Worm (Caenorhabditis elegans) whole organism, young adult: ENCODE data around the gene F42F12.4.

ENCODE experiments used
- B0035.1 ChIP-seq: sonication (generic microtip); optimal IDR thresholded peaks from 2 replicates; lab custom pipeline; 2016; ENCODE audit warnings: missing genetic modification characterization, mild to moderate bottlenecking, missing compliant biosample characterization, missing genotype, missing genetic modification reagents
- B0261.1 ChIP-seq: sonication (generic microtip); optimal IDR thresholded peaks from 2 replicates; lab custom pipeline; 2016; ENCODE audit warnings: mild to moderate bottlenecking, missing genetic modification characterization, moderate library complexity, missing compliant biosample characterization
- C06A6.2 ChIP-seq: fragments of 200-800 bp; sonication (Bioruptor generic); conservative IDR thresholded peaks from 2 replicates; pipeline ENCODE4 v1.3.6; 2022; ENCODE audit warnings: missing genetic modification characterization, missing compliant biosample characterization
- F22D6.2 ChIP-seq: sonication (generic microtip); optimal IDR thresholded peaks from 2 replicates; lab custom pipeline; 2016; ENCODE audit warnings: mild to moderate bottlenecking, missing genetic modification characterization, missing compliant biosample characterization
- F23B12.7 ChIP-seq: sonication (generic microtip); optimal IDR thresholded peaks from 2 replicates; lab custom pipeline; 2017; ENCODE audit warnings: missing genetic modification characterization, mild to moderate bottlenecking, missing compliant biosample characterization, antibody characterized with exemption, moderate library complexity; ENCODE audit not compliant: insufficient read depth
- F52B5.7 ChIP-seq: sonication (generic microtip); optimal IDR thresholded peaks from 2 replicates; lab custom pipeline; 2016; ENCODE audit warnings: mild to moderate bottlenecking, missing genetic modification characterization, missing compliant biosample characterization
- F57C9.4 ChIP-seq: sonication (generic microtip); optimal IDR thresholded peaks from 2 replicates; lab custom pipeline; 2017; ENCODE audit warnings: mild to moderate bottlenecking, missing genetic modification characterization, missing compliant biosample characterization
- T07F8.4 ChIP-seq: sonication (generic microtip); optimal IDR thresholded peaks from 2 replicates; lab custom pipeline; 2016; ENCODE audit warnings: mild to moderate bottlenecking, missing genetic modification characterization, moderate library complexity, missing compliant biosample characterization
- Y53G8AR.9 ChIP-seq: fragments of 200-800 bp; sonication (Bioruptor generic); conservative IDR thresholded peaks from 2 replicates; pipeline ENCODE4 v1.3.6; 2022; ENCODE audit warnings: missing genetic modification reagents, missing genetic modification characterization, missing compliant biosample characterization
- Y67H2A.10 ChIP-seq: fragments of 200-800 bp; sonication (Bioruptor generic); conservative IDR thresholded peaks from 2 replicates; pipeline ENCODE4 v1.3.6; 2022; ENCODE audit warnings: missing genetic modification reagents, missing genetic modification characterization, missing compliant biosample characterization
- Y95B8A.8 ChIP-seq: fragments of 200-800 bp; sonication (Bioruptor generic); IDR thresholded peaks from 2 replicates; pipeline ENCODE4 v1.3.6; 2022; ENCODE audit warnings: missing genetic modification reagents, missing genetic modification characterization, missing compliant biosample characterization
- akir-1 ChIP-seq: fragments of 200-800 bp; sonication (Bioruptor generic); optimal IDR thresholded peaks from 2 replicates; lab custom pipeline; 2018; ENCODE audit warnings: mild to moderate bottlenecking, missing genetic modification characterization, moderate library complexity, missing compliant biosample characterization
- aptf-3 ChIP-seq: fragments of 200-800 bp; sonication (Bioruptor generic); IDR thresholded peaks from 2 replicates; pipeline ENCODE4 v1.3.6; 2022; ENCODE audit warnings: missing genetic modification characterization, missing compliant biosample characterization
- atf-7 ChIP-seq: sonication (generic microtip); optimal IDR thresholded peaks from 2 replicates; lab custom pipeline; 2017; ENCODE audit warnings: mild to moderate bottlenecking, missing genetic modification characterization, missing compliant biosample characterization
- athp-1 ChIP-seq: sonication (generic microtip); optimal IDR thresholded peaks from 2 replicates; lab custom pipeline; 2017; ENCODE audit warnings: mild to moderate bottlenecking, missing genetic modification characterization, missing compliant biosample characterization
- ccch-3 ChIP-seq: fragments of 200-800 bp; sonication (Bioruptor generic); optimal IDR thresholded peaks from 2 replicates; lab custom pipeline; 2018; ENCODE audit warnings: mild to moderate bottlenecking, missing genetic modification characterization, missing compliant biosample characterization
- cebp-2 ChIP-seq: fragments of 200-800 bp; sonication (Bioruptor generic); IDR thresholded peaks from 2 replicates; pipeline ENCODE4 v1.3.6; 2022; ENCODE audit warnings: missing genetic modification characterization, missing compliant biosample characterization
- ceh-27 ChIP-seq: fragments of 200-800 bp; sonication (Bioruptor generic); optimal IDR thresholded peaks from 2 replicates; lab custom pipeline; 2018; ENCODE audit warnings: mild to moderate bottlenecking, missing genetic modification characterization, moderate library complexity, missing compliant biosample characterization
- ceh-40 ChIP-seq: fragments of 200-800 bp; sonication (Bioruptor generic); IDR thresholded peaks from 2 replicates; pipeline ENCODE4 v1.3.6; 2022; ENCODE audit warnings: missing genetic modification characterization, missing compliant biosample characterization
- chd-7 ChIP-seq: sonication (generic microtip); optimal IDR thresholded peaks from 2 replicates; lab custom pipeline; 2016; ENCODE audit warnings: mild to moderate bottlenecking, missing genetic modification characterization, moderate library complexity, missing compliant biosample characterization
- die-1 ChIP-seq: sonication (generic microtip); optimal IDR thresholded peaks from 2 replicates; lab custom pipeline; 2016; ENCODE audit warnings: missing genotype, mild to moderate bottlenecking, missing genetic modification characterization, missing compliant biosample characterization
- dox-1 ChIP-seq: fragments of 200-800 bp; sonication (Bioruptor generic); IDR thresholded peaks from 2 replicates; pipeline ENCODE4 v1.3.6; 2022; ENCODE audit warnings: missing genetic modification reagents, missing genetic modification characterization, missing compliant biosample characterization
- egl-44 ChIP-seq: fragments of 200-800 bp; sonication (Bioruptor generic); IDR thresholded peaks from 2 replicates; pipeline ENCODE4 v1.3.6; 2022; ENCODE audit warnings: missing genetic modification reagents, missing genetic modification characterization, missing compliant biosample characterization
- egrh-3 ChIP-seq: fragments of 200-800 bp; sonication (Bioruptor generic); IDR thresholded peaks from 2 replicates; pipeline ENCODE4 v1.3.6; 2022; ENCODE audit warnings: missing genetic modification reagents, missing genetic modification characterization, missing compliant biosample characterization
- ekl-4 ChIP-seq: fragments of 200-800 bp; sonication (Bioruptor generic); IDR thresholded peaks from 2 replicates; pipeline ENCODE4 v1.3.6; 2022; ENCODE audit warnings: missing genetic modification reagents, missing genetic modification characterization, missing compliant biosample characterization
- hrde-1 ChIP-seq: sonication (generic microtip); optimal IDR thresholded peaks from 2 replicates; lab custom pipeline; 2016; ENCODE audit warnings: missing genetic modification characterization, mild to moderate bottlenecking, missing compliant biosample characterization, moderate library complexity, missing genotype, missing genetic modification reagents, borderline replicate concordance
- hsf-1 ChIP-seq: fragments of 200-800 bp; sonication (Bioruptor generic); IDR thresholded peaks from 2 replicates; pipeline ENCODE4 v1.3.6; 2022; ENCODE audit warnings: missing genetic modification reagents, missing genetic modification characterization, missing compliant biosample characterization
- lin-35 ChIP-seq, 3 experiments: fragments of 150-350 bp in 2 of 3; sonication (generic microtip) in 1 of 3; optimal IDR thresholded peaks; 2 replicates each; lab custom pipeline; 2014 to 2018; ENCODE audit warnings: missing biosample characterization in 3 of 3, missing genetic modification characterization in 3 of 3, missing genetic modification reagents in 3 of 3
- lin-54 ChIP-seq: fragments of 200-800 bp; sonication (Bioruptor generic); optimal IDR thresholded peaks from 2 replicates; lab custom pipeline; 2018; ENCODE audit warnings: mild to moderate bottlenecking, missing genetic modification characterization, missing compliant biosample characterization
- lir-1 ChIP-seq: fragments of 200-800 bp; sonication (Bioruptor generic); conservative IDR thresholded peaks from 2 replicates; pipeline ENCODE4 v1.3.6; 2022; ENCODE audit warnings: missing genetic modification reagents, missing genetic modification characterization, missing compliant biosample characterization
- madf-10 ChIP-seq: sonication (generic microtip); optimal IDR thresholded peaks from 2 replicates; lab custom pipeline; 2016; ENCODE audit warnings: mild to moderate bottlenecking, missing genetic modification characterization, missing compliant biosample characterization
- madf-3 ChIP-seq: fragments of 200-800 bp; sonication (Bioruptor generic); IDR thresholded peaks from 2 replicates; pipeline ENCODE4 v1.3.6; 2022; ENCODE audit warnings: missing genetic modification reagents, missing genetic modification characterization, missing compliant biosample characterization
- mcd-1 ChIP-seq: fragments of 200-800 bp; sonication (Bioruptor generic); IDR thresholded peaks from 2 replicates; pipeline ENCODE4 v1.3.6; 2022; ENCODE audit warnings: missing genetic modification reagents, missing genetic modification characterization, missing compliant biosample characterization
- mxl-1 ChIP-seq: sonication (generic microtip); optimal IDR thresholded peaks from 2 replicates; lab custom pipeline; 2016; ENCODE audit warnings: missing genetic modification characterization, missing compliant biosample characterization
- nfya-1 ChIP-seq: sonication (generic microtip); optimal IDR thresholded peaks from 2 replicates; lab custom pipeline; 2017; ENCODE audit warnings: antibody characterized with exemption, missing compliant biosample characterization, missing genetic modification characterization, borderline replicate concordance; ENCODE audit not compliant: insufficient read depth
- nhr-179 ChIP-seq: sonication (generic microtip); optimal IDR thresholded peaks from 2 replicates; lab custom pipeline; 2016; ENCODE audit warnings: mild to moderate bottlenecking, missing genetic modification characterization, missing compliant biosample characterization
- nhr-80 ChIP-seq: sonication (generic microtip); optimal IDR thresholded peaks from 2 replicates; lab custom pipeline; 2016; ENCODE audit warnings: missing genetic modification characterization, missing compliant biosample characterization
- rcor-1 ChIP-seq: fragments of 200-800 bp; sonication (Bioruptor generic); IDR thresholded peaks from 2 replicates; pipeline ENCODE4 v1.3.6; 2022; ENCODE audit warnings: missing genetic modification reagents, missing genetic modification characterization, missing compliant biosample characterization
- snpc-1.3 ChIP-seq: sonication (generic microtip); optimal IDR thresholded peaks from 2 replicates; lab custom pipeline; 2017; ENCODE audit warnings: missing genetic modification characterization, mild to moderate bottlenecking, missing compliant biosample characterization, antibody characterized with exemption, moderate library complexity, missing genotype, missing genetic modification reagents; ENCODE audit not compliant: insufficient read depth
- snpc-3.4 ChIP-seq: sonication (generic microtip); optimal IDR thresholded peaks from 2 replicates; lab custom pipeline; 2017; ENCODE audit warnings: missing genetic modification characterization, mild to moderate bottlenecking, missing compliant biosample characterization, antibody characterized with exemption, moderate library complexity, missing genotype, missing genetic modification reagents
- snpc-4 ChIP-seq, 5 experiments: fragments of 150-350 bp in 1 of 5; sonication (generic microtip) in 4 of 5; optimal IDR thresholded peaks; 2 replicates each; lab custom pipeline; 2014 to 2018; ENCODE audit warnings: missing genetic modification characterization in 5 of 5, missing biosample characterization in 3 of 5, antibody characterized with exemption in 2 of 5, mild to moderate bottlenecking in 2 of 5, missing compliant biosample characterization in 2 of 5, missing genotype in 2 of 5, moderate library complexity in 2 of 5, missing genetic modification reagents in 1 of 5
- sptf-2 ChIP-seq: fragments of 200-800 bp; sonication (Bioruptor generic); optimal IDR thresholded peaks from 2 replicates; lab custom pipeline; 2018; ENCODE audit warnings: mild to moderate bottlenecking, missing genetic modification characterization, missing compliant biosample characterization
- tbp1 ChIP-seq: fragments of 200-800 bp; sonication (Bioruptor generic); optimal IDR thresholded peaks from 2 replicates; lab custom pipeline; 2018; ENCODE audit warnings: mild to moderate bottlenecking, missing genetic modification characterization, missing compliant biosample characterization
- tlf-1 ChIP-seq: fragments of 200-800 bp; sonication (Bioruptor generic); optimal IDR thresholded peaks from 2 replicates; lab custom pipeline; 2018; ENCODE audit warnings: mild to moderate bottlenecking, missing genetic modification characterization, missing compliant biosample characterization
- unc-62 ChIP-seq: fragments of 150-350 bp; optimal IDR thresholded peaks from 2 replicates; lab custom pipeline; 2014; ENCODE audit warnings: missing biosample characterization, missing genetic modification reagents, missing genetic modification characterization
- ztf-18 ChIP-seq: sonication (generic microtip); optimal IDR thresholded peaks from 2 replicates; lab custom pipeline; 2016; ENCODE audit warnings: missing genotype, mild to moderate bottlenecking, missing genetic modification characterization, missing compliant biosample characterization
- ztf-6 ChIP-seq: fragments of 200-800 bp; sonication (Bioruptor generic); IDR thresholded peaks from 2 replicates; pipeline ENCODE4 v1.3.6; 2022; ENCODE audit warnings: missing genetic modification reagents, missing genetic modification characterization, missing compliant biosample characterization

The F42F12.4 gene

ce11 chrX:12347822-12348221 is 4.9 kb downstream of the F42F12.4 start (continued):
- no peak for TF ChIP-seq unc-62 (GFP tag; lab: Kevin White, UChicago)
- TF ChIP-seq tbp1 (GFP tag; lab: Kevin White, UChicago) = peak; percentile 94
- TF ChIP-seq B0035.1 (tag; lab: Kevin White, UChicago) = peak; percentile 18
- no peak for TF ChIP-seq lin-35 (GFP tag; optimal IDR thresholded peaks at IDR 0.05; lab: Kevin White, UChicago)
- TF ChIP-seq snpc-1.3 (tag; lab: Kevin White, UChicago) = peak; percentile 81
- TF ChIP-seq nhr-179 (tag; lab: Kevin White, UChicago) = peak; percentile 64
- TF ChIP-seq lin-54 (GFP tag; lab: Kevin White, UChicago) = no peak
- peak; percentile 41 for TF ChIP-seq madf-10 (tag; lab: Kevin White, UChicago)
- TF ChIP-seq akir-1 = peak; percentile 14
- peak; percentile 59 for TF ChIP-seq T07F8.4 (tag; lab: Kevin White, UChicago)
- TF ChIP-seq snpc-3.4 (tag; lab: Kevin White, UChicago) = peak; percentile 56
- peak; percentile 39; the same call in 1 of the 2 replicates for TF ChIP-seq hsf-1 (GFP tag; lab: Robert Waterston, UW)
- TF ChIP-seq rcor-1 (GFP tag; lab: Robert Waterston, UW) = peak; percentile 72
- TF ChIP-seq F57C9.4 (tag; lab: Kevin White, UChicago) = no peak
- TF ChIP-seq ccch-3 (GFP tag; lab: Kevin White, UChicago) = no peak
- TF ChIP-seq tlf-1 (GFP tag; lab: Kevin White, UChicago) = no peak
- peak; percentile 48; the same call in 1 of the 2 replicates for TF ChIP-seq egrh-3 (GFP tag; lab: Robert Waterston, UW)
- TF ChIP-seq lir-1 = no peak
- TF ChIP-seq mxl-1 = peak; percentile 40
- peak; percentile 58 for TF ChIP-seq atf-7 (tag; lab: Kevin White, UChicago)
- peak; percentile 58 for TF ChIP-seq F52B5.7 (tag; lab: Kevin White, UChicago)
- TF ChIP-seq ceh-40 (GFP tag; lab: Robert Waterston, UW) = 0 out of 2 replicates have a peak, but pooled peaks have one; percentile 38
- TF ChIP-seq chd-7 (tag; lab: Kevin White, UChicago) = peak; percentile 54
- TF ChIP-seq athp-1 (tag; lab: Kevin White, UChicago) = peak; percentile 54
- TF ChIP-seq hrde-1 = peak; percentile 61
- TF ChIP-seq nfya-1 (tag; lab: Kevin White, UChicago) = no peak
- TF ChIP-seq B0261.1 (tag; lab: Kevin White, UChicago) = peak; percentile 93
- no peak for TF ChIP-seq sptf-2 (GFP tag; lab: Kevin White, UChicago)
- TF ChIP-seq Y53G8AR.9 = no peak
- 0 out of 2 replicates have a peak, but pooled peaks have one; percentile 51 for TF ChIP-seq Y95B8A.8
- no peak for TF ChIP-seq ztf-6
- 0 out of 2 replicates have a peak, but pooled peaks have one; percentile 22 for TF ChIP-seq ekl-4 (GFP tag; lab: Robert Waterston, UW)
- TF ChIP-seq ztf-18 (tag; lab: Kevin White, UChicago) = peak; percentile 58
- TF ChIP-seq F22D6.2 = no peak
- TF ChIP-seq dox-1 (GFP tag; lab: Robert Waterston, UW) = peak; percentile 82
- peak; percentile 1 for TF ChIP-seq ceh-27 (GFP tag; lab: Kevin White, UChicago)
- 0 out of 2 replicates have a peak, but pooled peaks have one; percentile 61 for TF ChIP-seq cebp-2 (GFP tag; lab: Robert Waterston, UW)
- TF ChIP-seq mcd-1 = no peak
- TF ChIP-seq Y67H2A.10 (GFP tag; lab: Robert Waterston, UW) = no peak
- TF ChIP-seq nhr-80 (tag; lab: Kevin White, UChicago) = peak; percentile 49
- no peak for TF ChIP-seq aptf-3 (GFP tag; lab: Robert Waterston, UW)
- TF ChIP-seq snpc-4 (GFP tag; optimal IDR thresholded peaks at IDR 0.05; lab: Kevin White, UChicago) = peak; percentile 67
- peak in 2 of 4 experiments; percentile 46 to 79 for TF ChIP-seq snpc-4 (tag; optimal IDR thresholded peaks at IDR 0.05; lab: Kevin White, UChicago)
- TF ChIP-seq F23B12.7 (tag; lab: Kevin White, UChicago) = no peak
- 0 out of 2 replicates have a peak, but pooled peaks have one; percentile 55 for TF ChIP-seq madf-3 (GFP tag; lab: Robert Waterston, UW)
- no peak for TF ChIP-seq C06A6.2 (GFP tag; lab: Robert Waterston, UW)
- TF ChIP-seq egl-44 (GFP tag; lab: Robert Waterston, UW) = 0 out of 2 replicates have a peak, but pooled peaks have one; percentile 36
- TF ChIP-seq die-1 = peak; percentile 87
